Worm (Caenorhabditis elegans): ENCODE data around the gene cit-1.1.

The cit-1.1 gene

ce11 chrIII:7978723-7979122 lies 30.9 kb downstream of the cit-1.1 start (continued):
- TF ChIP-seq gmeb-1 (tag; optimal IDR thresholded peaks at IDR 0.05) (peak; percentile 32), nhr-25 (tag; optimal IDR thresholded peaks at IDR 0.05) (peak; percentile 66), mdl-1 (tag; optimal IDR thresholded peaks at IDR 0.05) (peak in 1 of 2 experiments; percentile 2), lsy-2 (tag; optimal IDR thresholded peaks at IDR 0.05) (peak in 1 of 2 experiments; percentile 64), alr-1 (tag; optimal IDR thresholded peaks at IDR 0.05) (no peak), nhr-23 (tag; optimal IDR thresholded peaks at IDR 0.05) (no peak), ztf-11 (tag; optimal IDR thresholded peaks at IDR 0.05) (no peak)

ce11 chrIII:7978289-7978688 lies 31.3 kb downstream of the cit-1.1 start:
- TF ChIP-seq lin-13 (GFP tag; optimal IDR thresholded peaks at IDR 0.05), result no peak
- TF ChIP-seq nhr-21 (tag; optimal IDR thresholded peaks at IDR 0.05), result peak; percentile 26

ce11 chrIII:7977777-7978176 lies 31.8 kb downstream of the cit-1.1 start, which contains the start of gene C06G4.4:
Gene C06G4.4 (minus strand): TSS chrIII:7977812.
- no peak for TF ChIP-seq mbf-1 (tag; optimal IDR thresholded peaks at IDR 0.05)
- TF ChIP-seq ceh-82 (tag; optimal IDR thresholded peaks at IDR 0.05), result no peak
- no peak for TF ChIP-seq lsy-2 (tag; optimal IDR thresholded peaks at IDR 0.05)
- TF ChIP-seq sma-9 (GFP tag; optimal IDR thresholded peaks at IDR 0.05), result no peak
- no peak for TF ChIP-seq sma-9 (tag; optimal IDR thresholded peaks at IDR 0.05)
- TF ChIP-seq lin-13 (GFP tag; optimal IDR thresholded peaks at IDR 0.05), result no peak
- TF ChIP-seq Y55F3AM.14 (GFP tag; optimal IDR thresholded peaks at IDR 0.05), result no peak
- no peak for TF ChIP-seq lin-11 (tag; optimal IDR thresholded peaks at IDR 0.05)
- TF ChIP-seq nhr-237 (tag; optimal IDR thresholded peaks at IDR 0.05), result no peak
- no peak for TF ChIP-seq ztf-4 (tag; optimal IDR thresholded peaks at IDR 0.05)
- TF ChIP-seq crh-2 (tag; optimal IDR thresholded peaks at IDR 0.05), result no peak
- TF ChIP-seq unc-55 (GFP tag; optimal IDR thresholded peaks at IDR 0.05), result no peak
- TF ChIP-seq nhr-10 (tag; optimal IDR thresholded peaks at IDR 0.05), result no peak
- TF ChIP-seq nhr-12 (tag; optimal IDR thresholded peaks at IDR 0.05), result no peak
- no peak for TF ChIP-seq ZK546.5 (tag; optimal IDR thresholded peaks at IDR 0.05)

- TF ChIP-seq R02D3.7 (tag; optimal IDR thresholded peaks at IDR 0.05) (no peak), elt-1 (tag; optimal IDR thresholded peaks at IDR 0.05) (no peak), ama-1 (optimal IDR thresholded peaks at IDR 0.05) (peak; percentile 24), nhr-21 (tag; optimal IDR thresholded peaks at IDR 0.05) (peak; percentile 45), lin-11 (tag; optimal IDR thresholded peaks at IDR 0.05) (no peak), nhr-25 (tag; optimal IDR thresholded peaks at IDR 0.05) (no peak), aly-2 (tag; optimal IDR thresholded peaks at IDR 0.05) (no peak), sma-9 (GFP tag; optimal IDR thresholded peaks at IDR 0.05) (peak; percentile 7), sma-9 (tag; optimal IDR thresholded peaks at IDR 0.05) (no peak), nhr-6 (tag; optimal IDR thresholded peaks at IDR 0.05) (no peak), F13H6.1 (tag; optimal IDR thresholded peaks at IDR 0.05) (peak; percentile 26), nhr-77 (tag; optimal IDR thresholded peaks at IDR 0.05) (no peak), sma-3 (GFP tag; optimal IDR thresholded peaks at IDR 0.05) (peak; percentile 11), ceh-82 (tag; optimal IDR thresholded peaks at IDR 0.05) (no peak), unc-55 (GFP tag; optimal IDR thresholded peaks at IDR 0.05) (no peak), alr-1 (tag; optimal IDR thresholded peaks at IDR 0.05) (no peak), gmeb-1 (tag; optimal IDR thresholded peaks at IDR 0.05) (no peak), crh-2 (tag; optimal IDR thresholded peaks at IDR 0.05) (no peak), peb-1 (tag; optimal IDR thresholded peaks at IDR 0.05) (no peak), dmd-4 (tag; optimal IDR thresholded peaks at IDR 0.05) (no peak)
Measured at ce11 chrIII:7977224-7977623, 32.4 kb downstream of the cit-1.1 start.

DNA sequence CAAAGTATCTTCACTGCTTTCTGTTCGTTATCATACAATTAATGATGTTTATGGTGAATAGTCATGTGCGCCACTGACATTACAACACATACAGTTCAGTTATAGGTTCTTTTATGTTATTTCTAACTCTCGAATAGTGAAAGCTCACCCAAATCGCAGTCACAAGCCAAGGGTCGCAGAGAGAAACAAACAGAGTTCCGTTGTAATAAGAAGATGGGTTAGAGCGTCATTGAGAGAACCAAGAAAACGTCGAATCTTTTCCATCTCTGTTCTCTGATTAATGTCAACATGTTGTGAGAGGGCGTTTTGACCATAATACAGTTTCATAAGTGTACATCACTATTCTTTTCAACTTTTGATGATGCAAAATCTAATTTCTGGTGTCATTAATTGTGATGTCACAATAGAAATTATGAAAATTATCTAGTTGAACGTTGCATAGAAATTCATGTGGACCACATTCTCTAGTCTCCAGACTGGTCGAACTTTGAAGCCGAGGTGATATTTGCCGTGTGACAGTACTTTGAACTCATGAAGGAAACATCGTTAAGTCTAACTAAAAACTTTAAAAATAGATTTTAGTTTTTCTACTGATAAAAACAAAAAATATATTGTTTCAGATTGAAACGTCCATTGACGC lies 35.5 kb downstream of the cit-1.1 start:
- TF ChIP-seq lin-11 (tag; optimal IDR thresholded peaks at IDR 0.05), result no peak
- TF ChIP-seq elt-3 (tag; optimal IDR thresholded peaks at IDR 0.05), result no peak
- TF ChIP-seq ZK546.5 (tag; optimal IDR thresholded peaks at IDR 0.05), result no peak
- TF ChIP-seq fos-1 (tag; optimal IDR thresholded peaks at IDR 0.05), result peak; percentile 29
- no peak for TF ChIP-seq aly-2 (tag; optimal IDR thresholded peaks at IDR 0.05)
- no peak for TF ChIP-seq ztf-11 (tag; optimal IDR thresholded peaks at IDR 0.05)
- no peak for TF ChIP-seq ceh-16 (tag; optimal IDR thresholded peaks at IDR 0.05)
- TF ChIP-seq blmp-1 (tag; optimal IDR thresholded peaks at IDR 0.05; ENCODE audit: insufficient read depth), result peak; percentile 83
- TF ChIP-seq Y55F3AM.14 (GFP tag; optimal IDR thresholded peaks at IDR 0.05), result no peak
- TF ChIP-seq ztf-4 (tag; optimal IDR thresholded peaks at IDR 0.05), result peak; percentile 45
- no peak for TF ChIP-seq nhr-77 (tag; optimal IDR thresholded peaks at IDR 0.05)
- TF ChIP-seq nhr-12 (tag; optimal IDR thresholded peaks at IDR 0.05), result no peak
- no peak for TF ChIP-seq R02D3.7 (tag; optimal IDR thresholded peaks at IDR 0.05)
- peak; percentile 6 for TF ChIP-seq crh-2 (tag; optimal IDR thresholded peaks at IDR 0.05)
- no peak for TF ChIP-seq elt-1 (tag; optimal IDR thresholded peaks at IDR 0.05)
- TF ChIP-seq mdl-1 (tag; optimal IDR thresholded peaks at IDR 0.05), result no peak
- TF ChIP-seq F13H6.1 (tag; optimal IDR thresholded peaks at IDR 0.05), result no peak
- TF ChIP-seq unc-39 (tag; optimal IDR thresholded peaks at IDR 0.05), result no peak
- TF ChIP-seq C34F6.9 (tag; optimal IDR thresholded peaks at IDR 0.05), result peak; percentile 15
- TF ChIP-seq lin-13 (GFP tag; optimal IDR thresholded peaks at IDR 0.05), result no peak
- TF ChIP-seq nhr-25 (tag; optimal IDR thresholded peaks at IDR 0.05), result peak; percentile 41
- TF ChIP-seq lsy-2 (tag; optimal IDR thresholded peaks at IDR 0.05), result peak in 1 of 2 experiments; percentile 39
- no peak for TF ChIP-seq ztf-1 (GFP tag; conservative IDR thresholded peaks at IDR 0.05)
- no peak for TF ChIP-seq sma-3 (GFP tag; optimal IDR thresholded peaks at IDR 0.05)
- TF ChIP-seq nhr-23 (tag; optimal IDR thresholded peaks at IDR 0.05), result no peak
- TF ChIP-seq nhr-237 (tag; optimal IDR thresholded peaks at IDR 0.05), result no peak
- no peak for TF ChIP-seq sem-4 (tag; optimal IDR thresholded peaks at IDR 0.05)
- no peak for TF ChIP-seq snpc-4 (tag; optimal IDR thresholded peaks at IDR 0.05)
- no peak for TF ChIP-seq alr-1 (tag; optimal IDR thresholded peaks at IDR 0.05)
- TF ChIP-seq nhr-129 (tag; optimal IDR thresholded peaks at IDR 0.05), result peak; percentile 65

Measured in whole organism, L2 larva.